Worm (Caenorhabditis elegans) whole organism, late embryonic: ENCODE data around the gene plpp-1.1.

Source experiments
- C08G9.2 ChIP-seq: sonication (generic microtip); optimal IDR thresholded peaks from 2 replicates; lab custom pipeline; 2016; ENCODE audit warnings: mild to moderate bottlenecking, missing genetic modification characterization, moderate library complexity, missing compliant biosample characterization
- ahr-1 ChIP-seq: sonication (generic microtip); optimal IDR thresholded peaks from 2 replicates; lab custom pipeline; 2016; ENCODE audit warnings: missing genetic modification characterization, missing compliant biosample characterization
- ama-1 ChIP-seq: fragments of 150-350 bp; optimal IDR thresholded peaks from 2 replicates; lab custom pipeline; 2014
- dve-1 ChIP-seq: sonication (generic microtip); optimal IDR thresholded peaks from 2 replicates; lab custom pipeline; 2017; ENCODE audit warnings: antibody characterized with exemption, mild to moderate bottlenecking, missing genetic modification characterization, missing compliant biosample characterization
- fkh-10 ChIP-seq: fragments of 150-350 bp; optimal IDR thresholded peaks from 2 replicates; lab custom pipeline; 2014; ENCODE audit warnings: missing biosample characterization, missing genetic modification reagents, missing genetic modification characterization
- lim-6 ChIP-seq: sonication (generic microtip); optimal IDR thresholded peaks from 2 replicates; lab custom pipeline; 2016; ENCODE audit warnings: missing genetic modification characterization, missing compliant biosample characterization
- nhr-11 ChIP-seq: fragments of 150-350 bp; optimal IDR thresholded peaks from 2 replicates; lab custom pipeline; 2014; ENCODE audit warnings: missing biosample characterization, missing genetic modification characterization
- pag-3 ChIP-seq: sonication (generic microtip); optimal IDR thresholded peaks from 2 replicates; lab custom pipeline; 2016; ENCODE audit warnings: missing compliant biosample characterization, missing genetic modification characterization, borderline replicate concordance
- pha-4 ChIP-seq: fragments of 150-350 bp; optimal IDR thresholded peaks from 2 replicates; lab custom pipeline; 2018; ENCODE audit warnings: missing biosample characterization, missing genetic modification reagents, missing genetic modification characterization
- pqm-1 ChIP-seq: sonication (generic microtip); optimal IDR thresholded peaks from 2 replicates; lab custom pipeline; 2016; ENCODE audit warnings: missing genetic modification characterization, missing compliant biosample characterization
- syd-9 ChIP-seq: sonication (generic microtip); optimal IDR thresholded peaks from 2 replicates; lab custom pipeline; 2016; ENCODE audit warnings: mild to moderate bottlenecking, missing genetic modification characterization, moderate library complexity, missing compliant biosample characterization
- unc-55 ChIP-seq: sonication (generic microtip); optimal IDR thresholded peaks from 2 replicates; lab custom pipeline; 2017; ENCODE audit warnings: missing biosample characterization, missing genetic modification reagents, missing genetic modification characterization
- zip-5 ChIP-seq: sonication (generic microtip); optimal IDR thresholded peaks from 2 replicates; lab custom pipeline; 2016; ENCODE audit warnings: missing genetic modification characterization, missing compliant biosample characterization

DNA sequence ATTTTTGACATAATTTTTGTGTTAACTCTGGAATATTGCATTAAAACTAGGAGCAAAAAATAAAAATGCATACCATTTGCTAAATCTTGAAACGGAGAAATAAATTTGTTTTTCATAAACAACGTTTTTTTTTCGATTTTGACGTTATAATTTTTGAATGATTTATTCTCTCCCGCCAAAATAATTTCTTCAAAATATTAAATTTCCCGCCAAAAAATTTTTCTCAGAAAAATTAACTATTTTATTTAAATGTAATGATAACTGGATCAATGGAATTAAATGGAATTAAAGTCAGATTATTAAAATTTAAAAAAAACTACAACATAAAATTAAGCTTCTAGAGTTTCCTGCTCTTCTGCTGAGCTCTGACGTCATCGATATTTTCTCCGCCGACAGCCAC is 50.7 kb downstream of the plpp-1.1 start, which contains the start of gene nep-3:
- no peak for TF ChIP-seq pqm-1
- TF ChIP-seq pha-4 (tag; lab: Kevin White, UChicago), result no peak
- TF ChIP-seq ahr-1, result no peak
- TF ChIP-seq lim-6, result no peak
- no peak for TF ChIP-seq nhr-11
- no peak for TF ChIP-seq dve-1 (tag; lab: Kevin White, UChicago)
- no peak for TF ChIP-seq pag-3
- TF ChIP-seq unc-55 (GFP tag; lab: Kevin White, UChicago), result no peak
- no peak for TF ChIP-seq fkh-10 (GFP tag; lab: Kevin White, UChicago)
- TF ChIP-seq C08G9.2, result no peak
- TF ChIP-seq zip-5 (tag; lab: Kevin White, UChicago), result no peak
- TF ChIP-seq ama-1 (lab: Kevin White, UChicago), result no peak
- no peak for TF ChIP-seq syd-9 (tag; lab: Kevin White, UChicago)
